Worm (Caenorhabditis elegans): Measurements from ENCODE around the gene enpl-1.

enpl-1 gene

DNA sequence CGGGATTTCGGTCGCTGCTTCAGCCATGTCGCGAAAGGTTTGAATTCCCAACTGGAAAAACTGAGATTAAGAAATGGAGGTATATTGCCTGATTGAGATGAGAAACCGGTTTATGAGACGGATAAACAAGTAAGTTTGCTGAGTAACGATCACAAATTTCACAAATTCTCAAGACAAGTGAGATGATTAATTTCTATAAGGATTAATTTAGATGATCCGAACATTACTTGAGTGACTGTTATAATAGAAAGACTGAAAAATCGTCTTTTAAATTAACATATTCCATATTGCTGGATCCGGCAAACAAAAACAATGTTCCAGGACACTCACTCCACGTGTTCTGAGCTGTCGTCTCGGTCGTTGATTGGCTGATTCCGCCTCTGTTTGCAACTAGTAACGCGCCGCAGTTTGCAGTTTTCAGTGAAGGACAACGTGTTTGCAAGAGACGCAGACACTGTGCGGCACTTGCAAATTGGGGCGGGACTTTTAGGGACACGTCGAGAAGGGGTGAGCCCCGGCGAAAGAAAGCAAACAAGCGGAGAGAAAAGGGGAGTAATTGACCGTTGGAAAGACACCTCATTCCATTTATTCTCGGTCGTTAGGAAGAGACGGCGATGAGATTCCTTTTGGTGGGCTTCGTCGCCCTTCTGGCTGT lies at the start of gene enpl-1, which contains the start of gene imp-2:
enpl-1 (plus strand) TSS at position 462 of the 655 bp plus-strand sequence.
imp-2 (minus strand) TSS at position 51 of the 655 bp plus-strand sequence.
- TF ChIP-seq fkh-3 (tag; optimal IDR thresholded peaks at IDR 0.05) (no peak), F37B4.10 (GFP tag; IDR thresholded peaks at IDR 0.05) (no peak), ets-4 (GFP tag; optimal IDR thresholded peaks at IDR 0.05) (peak; percentile 80), Y53F4B.3 (GFP tag; IDR thresholded peaks at IDR 0.05) (no peak), ztf-26 (tag; optimal IDR thresholded peaks at IDR 0.05) (peak; percentile 37), let-526 (GFP tag; IDR thresholded peaks at IDR 0.05) (peak; percentile 40; the same call in 1 of the 2 replicates), F10E7.11 (tag; optimal IDR thresholded peaks at IDR 0.05) (no peak), egl-18 (GFP tag; IDR thresholded peaks at IDR 0.05) (no peak), hmg-1.2 (GFP tag; IDR thresholded peaks at IDR 0.05) (peak; percentile 97), dox-1 (GFP tag; IDR thresholded peaks at IDR 0.05) (peak; percentile 96), snpc-4 (GFP tag; optimal IDR thresholded peaks at IDR 0.05) (no peak), snpc-4 (tag; optimal IDR thresholded peaks at IDR 0.05) (peak in 3 of 4 experiments; percentile 68 to 78 (median 71)), nhr-120 (GFP tag; IDR thresholded peaks at IDR 0.05) (no peak), Y67H2A.10 (GFP tag; conservative IDR thresholded peaks at IDR 0.05) (0 out of 2 replicates have a peak, but pooled peaks have one; percentile 48), ekl-4 (GFP tag; IDR thresholded peaks at IDR 0.05) (peak; percentile 91), F22D6.2 (tag; optimal IDR thresholded peaks at IDR 0.05) (peak; percentile 51), pbrm-1 (GFP tag; IDR thresholded peaks at IDR 0.05) (peak; percentile 84), bed-1 (GFP tag; IDR thresholded peaks at IDR 0.05) (no peak), atf-7 (tag; optimal IDR thresholded peaks at IDR 0.05) (peak; percentile 63), ceh-91 (GFP tag; IDR thresholded peaks at IDR 0.05) (no peak), F52B5.7 (tag; optimal IDR thresholded peaks at IDR 0.05) (no peak), aptf-3 (GFP tag; IDR thresholded peaks at IDR 0.05) (no peak), T07F8.4 (tag; optimal IDR thresholded peaks at IDR 0.05) (no peak), D2030.7 (GFP tag; IDR thresholded peaks at IDR 0.05) (peak; percentile 53; the same call in 1 of the 2 replicates), attf-5 (GFP tag; optimal IDR thresholded peaks at IDR 0.05) (peak; percentile 88), snpc-1.3 (tag; optimal IDR thresholded peaks at IDR 0.05; ENCODE audit: insufficient read depth) (peak; percentile 3), nhr-80 (tag; optimal IDR thresholded peaks at IDR 0.05) (peak; percentile 96), madf-3 (GFP tag; IDR thresholded peaks at IDR 0.05) (peak; percentile 72; the same call in 1 of the 2 replicates), madf-8 (GFP tag; conservative IDR thresholded peaks at IDR 0.05) (no peak; the same call in 1 of the 2 replicates), ceh-100 (GFP tag; IDR thresholded peaks at IDR 0.05) (peak; percentile 77), athp-1 (tag; optimal IDR thresholded peaks at IDR 0.05) (peak; percentile 22), unc-62 (GFP tag; optimal IDR thresholded peaks at IDR 0.05) (peak; percentile 11), hlh-12 (tag; optimal IDR thresholded peaks at IDR 0.05) (no peak), snpc-1.1 (tag; optimal IDR thresholded peaks at IDR 0.05; ENCODE audit: insufficient read depth) (no peak), C06A6.2 (GFP tag; conservative IDR thresholded peaks at IDR 0.05) (peak; percentile 80), zfh-2 (GFP tag; conservative IDR thresholded peaks at IDR 0.05) (peak; percentile 97), efl-1 (GFP tag; optimal IDR thresholded peaks at IDR 0.05) (peak; percentile 23), lin-26 (GFP tag; IDR thresholded peaks at IDR 0.05) (peak; percentile 66; the same call in 1 of the 2 replicates), bed-2 (GFP tag; IDR thresholded peaks at IDR 0.05) (no peak), attf-6 (GFP tag; IDR thresholded peaks at IDR 0.05) (no peak), chd-7 (tag; optimal IDR thresholded peaks at IDR 0.05) (peak; percentile 79), nhr-27 (tag; optimal IDR thresholded peaks at IDR 0.05) (no peak), ceh-27 (GFP tag; optimal IDR thresholded peaks at IDR 0.05) (peak; percentile 88), hlh-26 (GFP tag; conservative IDR thresholded peaks at IDR 0.05) (no peak), K11D2.4 (GFP tag; IDR thresholded peaks at IDR 0.05) (peak; percentile 60), lsl-1 (GFP tag; optimal IDR thresholded peaks at IDR 0.05) (peak; percentile 67), nhr-179 (tag; optimal IDR thresholded peaks at IDR 0.05) (no peak), B0336.3 (GFP tag; IDR thresholded peaks at IDR 0.05) (peak; percentile 83)

All from whole organism, young adult.